Worm (Caenorhabditis elegans): ENCODE data around the gene spp-1.

spp-1 gene

ce11 chrIII:10328565-10329541, 26.6 kb downstream of the spp-1 start:
- TF ChIP-seq nhr-77 (tag; optimal IDR thresholded peaks at IDR 0.05) (no peak), sma-3 (GFP tag; optimal IDR thresholded peaks at IDR 0.05) (peak; percentile 0), unc-62 (GFP tag; optimal IDR thresholded peaks at IDR 0.05) (no peak), F13H6.1 (tag; optimal IDR thresholded peaks at IDR 0.05) (no peak), nhr-129 (tag; optimal IDR thresholded peaks at IDR 0.05) (peak; percentile 10), Y55F3AM.14 (GFP tag; optimal IDR thresholded peaks at IDR 0.05) (no peak), nhr-6 (tag; optimal IDR thresholded peaks at IDR 0.05) (peak; percentile 1), ama-1 (optimal IDR thresholded peaks at IDR 0.05) (peak; percentile 31), ztf-1 (GFP tag; conservative IDR thresholded peaks at IDR 0.05) (no peak), fos-1 (tag; optimal IDR thresholded peaks at IDR 0.05) (peak; percentile 38), R02D3.7 (tag; optimal IDR thresholded peaks at IDR 0.05) (no peak), nhr-25 (tag; optimal IDR thresholded peaks at IDR 0.05) (peak; percentile 27), elt-1 (tag; optimal IDR thresholded peaks at IDR 0.05) (no peak)

ce11 chrIII:10326327-10326726, 29.1 kb downstream of the spp-1 start:
- TF ChIP-seq nhr-21 (tag; optimal IDR thresholded peaks at IDR 0.05) (no peak), blmp-1 (tag; optimal IDR thresholded peaks at IDR 0.05; ENCODE audit: insufficient read depth) (no peak), lin-13 (GFP tag; optimal IDR thresholded peaks at IDR 0.05) (no peak), ZK546.5 (tag; optimal IDR thresholded peaks at IDR 0.05) (no peak), crh-2 (tag; optimal IDR thresholded peaks at IDR 0.05) (no peak), lin-11 (tag; optimal IDR thresholded peaks at IDR 0.05) (no peak), elt-3 (tag; optimal IDR thresholded peaks at IDR 0.05) (no peak), lin-39 (tag; optimal IDR thresholded peaks at IDR 0.05) (no peak), alr-1 (tag; optimal IDR thresholded peaks at IDR 0.05) (no peak), unc-39 (tag; optimal IDR thresholded peaks at IDR 0.05) (no peak), dmd-4 (tag; optimal IDR thresholded peaks at IDR 0.05) (no peak), lsy-2 (tag; optimal IDR thresholded peaks at IDR 0.05) (no peak)

ce11 chrIII:10320788-10321187, 34.7 kb downstream of the spp-1 start, which contains the start of gene sas-7:
Gene sas-7, plus strand, starts transcription at chrIII:10321019.
- TF ChIP-seq unc-55 (GFP tag; optimal IDR thresholded peaks at IDR 0.05) = peak; percentile 5
- no peak for TF ChIP-seq nhr-12 (tag; optimal IDR thresholded peaks at IDR 0.05)

DNA sequence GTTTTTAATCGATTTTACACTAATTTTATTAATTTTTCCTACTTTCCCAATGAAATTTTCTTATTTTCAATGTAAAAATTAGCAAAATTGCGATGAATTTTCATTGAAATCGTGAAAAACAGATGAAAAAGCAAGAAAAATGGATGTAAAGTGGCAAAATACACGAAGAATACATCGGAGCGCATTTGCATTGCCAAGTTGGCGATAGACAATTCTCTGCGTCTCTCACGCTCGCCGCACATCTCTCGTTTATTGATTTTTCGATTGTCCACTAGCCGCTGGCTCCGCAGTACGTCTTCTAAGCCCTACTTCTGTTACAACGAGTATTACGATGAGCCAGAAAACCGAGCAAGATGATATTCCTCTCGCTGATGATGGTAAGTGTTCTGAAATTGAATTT, 36.7 kb downstream of the spp-1 start, which contains the start of gene unc-69:
TSS of gene unc-69 (plus strand) at position 185 of the 400 bp plus-strand sequence.
- no peak for TF ChIP-seq lin-39 (tag; optimal IDR thresholded peaks at IDR 0.05)
- no peak for TF ChIP-seq ztf-11 (tag; optimal IDR thresholded peaks at IDR 0.05)
- no peak for TF ChIP-seq ztf-1 (GFP tag; conservative IDR thresholded peaks at IDR 0.05)
- no peak for TF ChIP-seq R02D3.7 (tag; optimal IDR thresholded peaks at IDR 0.05)
- peak; percentile 19 for TF ChIP-seq sem-4 (tag; optimal IDR thresholded peaks at IDR 0.05)
- TF ChIP-seq lsy-2 (tag; optimal IDR thresholded peaks at IDR 0.05) = peak in 1 of 2 experiments; percentile 84
- no peak for TF ChIP-seq ceh-16 (tag; optimal IDR thresholded peaks at IDR 0.05)
- TF ChIP-seq skn-1 (tag; optimal IDR thresholded peaks at IDR 0.05) = no peak
- peak; percentile 50 for TF ChIP-seq mab-5 (tag; optimal IDR thresholded peaks at IDR 0.05)
- no peak for TF ChIP-seq ztf-4 (tag; optimal IDR thresholded peaks at IDR 0.05)
- TF ChIP-seq nhr-6 (tag; optimal IDR thresholded peaks at IDR 0.05) = no peak
- no peak for TF ChIP-seq ceh-82 (tag; optimal IDR thresholded peaks at IDR 0.05)
- no peak for TF ChIP-seq unc-39 (tag; optimal IDR thresholded peaks at IDR 0.05)
- TF ChIP-seq nhr-11 (tag; optimal IDR thresholded peaks at IDR 0.05) = no peak
- TF ChIP-seq sma-9 (GFP tag; optimal IDR thresholded peaks at IDR 0.05) = no peak
- TF ChIP-seq sma-9 (tag; optimal IDR thresholded peaks at IDR 0.05) = no peak
- no peak for TF ChIP-seq alr-1 (tag; optimal IDR thresholded peaks at IDR 0.05)
- TF ChIP-seq ZK546.5 (tag; optimal IDR thresholded peaks at IDR 0.05) = no peak
- TF ChIP-seq dmd-4 (tag; optimal IDR thresholded peaks at IDR 0.05) = no peak
- peak; percentile 86 for TF ChIP-seq C34F6.9 (tag; optimal IDR thresholded peaks at IDR 0.05)
- no peak for TF ChIP-seq nhr-10 (tag; optimal IDR thresholded peaks at IDR 0.05)
- TF ChIP-seq mdl-1 (tag; optimal IDR thresholded peaks at IDR 0.05) = no peak
- TF ChIP-seq elt-1 (tag; optimal IDR thresholded peaks at IDR 0.05) = no peak
- TF ChIP-seq sma-3 (GFP tag; optimal IDR thresholded peaks at IDR 0.05) = no peak
- no peak for TF ChIP-seq mbf-1 (tag; optimal IDR thresholded peaks at IDR 0.05)
- no peak for TF ChIP-seq egl-27 (tag; optimal IDR thresholded peaks at IDR 0.05)
- TF ChIP-seq Y55F3AM.14 (GFP tag; optimal IDR thresholded peaks at IDR 0.05) = no peak
- TF ChIP-seq unc-55 (GFP tag; optimal IDR thresholded peaks at IDR 0.05) = peak; percentile 88
- TF ChIP-seq gmeb-1 (tag; optimal IDR thresholded peaks at IDR 0.05) = peak; percentile 16
- TF ChIP-seq elt-3 (tag; optimal IDR thresholded peaks at IDR 0.05) = no peak
- TF ChIP-seq snpc-4 (tag; optimal IDR thresholded peaks at IDR 0.05) = no peak
- no peak for TF ChIP-seq ama-1 (optimal IDR thresholded peaks at IDR 0.05)
- TF ChIP-seq nhr-12 (tag; optimal IDR thresholded peaks at IDR 0.05) = no peak
- peak; percentile 60 for TF ChIP-seq lin-13 (GFP tag; optimal IDR thresholded peaks at IDR 0.05)
- TF ChIP-seq nhr-129 (tag; optimal IDR thresholded peaks at IDR 0.05) = peak; percentile 65
- TF ChIP-seq nhr-23 (tag; optimal IDR thresholded peaks at IDR 0.05) = no peak
- no peak for TF ChIP-seq nhr-25 (tag; optimal IDR thresholded peaks at IDR 0.05)

Data from whole organism, L2 larva.